Worm (Caenorhabditis elegans): ENCODE measurements around the gene R07B7.2.
A peak's percentile ranks its signal among the peaks of the same experiment; 100 is the strongest.

R07B7.2 gene

ce11 chrV:12039755-12040154, 19.8 kb downstream of the R07B7.2 start:
- TF ChIP-seq akir-1 (GFP tag; optimal IDR thresholded peaks at IDR 0.05), result no peak
- 0 out of 2 replicates have a peak, but pooled peaks have one; percentile 40 for TF ChIP-seq cebp-2 (GFP tag; IDR thresholded peaks at IDR 0.05)
- no peak for TF ChIP-seq sea-2 (GFP tag; IDR thresholded peaks at IDR 0.05)
- no peak for TF ChIP-seq F57A8.1 (GFP tag; optimal IDR thresholded peaks at IDR 0.05)
- no peak for TF ChIP-seq xnd-1 (tag; optimal IDR thresholded peaks at IDR 0.05)
- TF ChIP-seq ceh-91 (GFP tag; IDR thresholded peaks at IDR 0.05), result no peak
- no peak for TF ChIP-seq ets-4 (GFP tag; optimal IDR thresholded peaks at IDR 0.05)
- TF ChIP-seq attf-5 (GFP tag; optimal IDR thresholded peaks at IDR 0.05), result no peak
- TF ChIP-seq tbx-9 (tag; optimal IDR thresholded peaks at IDR 0.05; ENCODE audit: borderline replicate concordance), result no peak
- no peak for TF ChIP-seq sdz-38 (tag; optimal IDR thresholded peaks at IDR 0.05)
- TF ChIP-seq mcd-1 (GFP tag; IDR thresholded peaks at IDR 0.05), result 0 out of 2 replicates have a peak, but pooled peaks have one; percentile 23
- TF ChIP-seq nfya-1 (tag; optimal IDR thresholded peaks at IDR 0.05; ENCODE audit: borderline replicate concordance, insufficient read depth), result no peak
- TF ChIP-seq nhr-179 (tag; optimal IDR thresholded peaks at IDR 0.05), result no peak
- 0 out of 2 replicates have a peak, but pooled peaks have one; percentile 25 for TF ChIP-seq nfyb-1 (GFP tag; IDR thresholded peaks at IDR 0.05)
- no peak for TF ChIP-seq snpc-3.4 (tag; optimal IDR thresholded peaks at IDR 0.05)
- no peak for TF ChIP-seq lin-26 (GFP tag; IDR thresholded peaks at IDR 0.05)
- TF ChIP-seq lin-40 (tag; optimal IDR thresholded peaks at IDR 0.05), result no peak
- no peak for TF ChIP-seq rcor-1 (GFP tag; IDR thresholded peaks at IDR 0.05)
- TF ChIP-seq B0261.1 (tag; optimal IDR thresholded peaks at IDR 0.05), result no peak
- no peak for TF ChIP-seq C06A6.2 (GFP tag; conservative IDR thresholded peaks at IDR 0.05)
- TF ChIP-seq egrh-3 (GFP tag; IDR thresholded peaks at IDR 0.05), result no peak
- TF ChIP-seq mxl-1 (tag; optimal IDR thresholded peaks at IDR 0.05), result no peak
- no peak; the same call in 1 of the 2 replicates for TF ChIP-seq dox-1 (GFP tag; IDR thresholded peaks at IDR 0.05)
- TF ChIP-seq rpc-1 (optimal IDR thresholded peaks at IDR 0.05), result no peak
- no peak for TF ChIP-seq rpc-1 (tag; optimal IDR thresholded peaks at IDR 0.05)
- TF ChIP-seq zfh-2 (GFP tag; conservative IDR thresholded peaks at IDR 0.05), result peak; percentile 84
- TF ChIP-seq F33H1.4 (GFP tag; IDR thresholded peaks at IDR 0.05), result no peak
- no peak for TF ChIP-seq ceh-58 (GFP tag; IDR thresholded peaks at IDR 0.05)
- no peak for TF ChIP-seq ccch-3 (GFP tag; optimal IDR thresholded peaks at IDR 0.05)
- no peak for TF ChIP-seq Y79H2A.3 (GFP tag; conservative IDR thresholded peaks at IDR 0.05)
- no peak for TF ChIP-seq egl-44 (GFP tag; IDR thresholded peaks at IDR 0.05)
- no peak for TF ChIP-seq madf-6 (GFP tag; IDR thresholded peaks at IDR 0.05)
- no peak for TF ChIP-seq somi-1 (GFP tag; optimal IDR thresholded peaks at IDR 0.05)
- no peak for TF ChIP-seq bed-1 (GFP tag; IDR thresholded peaks at IDR 0.05)
- no peak for TF ChIP-seq nhr-80 (tag; optimal IDR thresholded peaks at IDR 0.05)

- TF ChIP-seq gei-17 (GFP tag; optimal IDR thresholded peaks at IDR 0.05) (no peak), zfh-2 (GFP tag; conservative IDR thresholded peaks at IDR 0.05) (peak; percentile 95), let-607 (tag; optimal IDR thresholded peaks at IDR 0.05) (no peak), rcor-1 (GFP tag; IDR thresholded peaks at IDR 0.05) (0 out of 2 replicates have a peak, but pooled peaks have one; percentile 25), mel-28 (tag; optimal IDR thresholded peaks at IDR 0.05; ENCODE audit: borderline replicate concordance) (no peak), zim-3 (tag; optimal IDR thresholded peaks at IDR 0.05) (no peak), F57A8.1 (GFP tag; optimal IDR thresholded peaks at IDR 0.05) (no peak), ama-1 (optimal IDR thresholded peaks at IDR 0.05) (peak; percentile 57), ama-1 (GFP tag; optimal IDR thresholded peaks at IDR 0.05) (no peak), mcd-1 (GFP tag; IDR thresholded peaks at IDR 0.05) (peak; percentile 42), ztf-18 (tag; optimal IDR thresholded peaks at IDR 0.05) (peak; percentile 20), sptf-2 (GFP tag; optimal IDR thresholded peaks at IDR 0.05) (peak; percentile 60), lin-35 (GFP tag; optimal IDR thresholded peaks at IDR 0.05) (no peak), cebp-1 (GFP tag; IDR thresholded peaks at IDR 0.05) (no peak), cebp-1 (tag; optimal IDR thresholded peaks at IDR 0.05) (no peak), sdz-38 (tag; optimal IDR thresholded peaks at IDR 0.05) (no peak), egrh-3 (GFP tag; IDR thresholded peaks at IDR 0.05) (peak; percentile 63; the same call in 1 of the 2 replicates), ceh-58 (GFP tag; IDR thresholded peaks at IDR 0.05) (no peak)
Observed at ce11 chrV:12038783-12039182, 20.8 kb downstream of the R07B7.2 start.
